Fruit fly (Drosophila melanogaster) whole organism, prepupa: ENCODE results near the gene CG6415.

Experiments
- CG10669 ChIP-seq: fragments of 200-800 bp; sonication (Bioruptor generic); optimal IDR thresholded peaks from 3 replicates; lab custom pipeline; 2018; ENCODE audit warnings: missing biosample characterization, mild to moderate bottlenecking, missing genetic modification characterization, moderate library complexity
- CG1621 ChIP-seq: fragments of 200-800 bp; sonication (Bioruptor generic); optimal IDR thresholded peaks from 3 replicates; lab custom pipeline; 2018; ENCODE audit warnings: missing biosample characterization, mild to moderate bottlenecking, missing genetic modification characterization
- CG6792 ChIP-seq: fragments of 200-800 bp; sonication (Bioruptor generic); optimal IDR thresholded peaks from 3 replicates; lab custom pipeline; 2016; ENCODE audit warnings: missing biosample characterization, missing genetic modification characterization
- CG6808 ChIP-seq: fragments of 200-800 bp; sonication (Bioruptor generic); optimal IDR thresholded peaks from 3 replicates; lab custom pipeline; 2017; ENCODE audit warnings: missing biosample characterization, missing genetic modification characterization, mild to moderate bottlenecking, moderate library complexity, missing genetic modification reagents
- CG6854 ChIP-seq: fragments of 200-800 bp; sonication (Bioruptor generic); optimal IDR thresholded peaks from 2 replicates; lab custom pipeline; 2017; ENCODE audit warnings: missing biosample characterization, mild to moderate bottlenecking, missing genetic modification characterization
- Eip75B ChIP-seq: fragments of 200-800 bp; sonication (Bioruptor generic); optimal IDR thresholded peaks from 3 replicates; lab custom pipeline; 2016; ENCODE audit warnings: missing biosample characterization, missing genetic modification characterization
- Gug ChIP-seq: fragments of 200-800 bp; sonication (Bioruptor generic); IDR thresholded peaks from 2 replicates; pipeline ENCODE4 v1.3.6; 2022; ENCODE audit warnings: missing biosample characterization, missing genetic modification characterization
- Smox ChIP-seq: fragments of 200-800 bp; sonication (Bioruptor generic); optimal IDR thresholded peaks from 3 replicates; lab custom pipeline; 2016; ENCODE audit warnings: missing biosample characterization, missing genetic modification characterization
- Sox15 ChIP-seq: fragments of 200-800 bp; sonication (Bioruptor generic); optimal IDR thresholded peaks from 3 replicates; lab custom pipeline; 2016; ENCODE audit warnings: missing biosample characterization, missing genetic modification characterization
- achi ChIP-seq: fragments of 200-800 bp; sonication (Bioruptor generic); optimal IDR thresholded peaks from 3 replicates; lab custom pipeline; 2016; ENCODE audit warnings: missing biosample characterization, missing genetic modification characterization
- cyc ChIP-seq: fragments of 200-800 bp; sonication (Bioruptor generic); optimal IDR thresholded peaks from 3 replicates; lab custom pipeline; 2016; ENCODE audit warnings: missing biosample characterization, missing genetic modification characterization
- net ChIP-seq: fragments of 200-800 bp; sonication (Bioruptor generic); optimal IDR thresholded peaks from 3 replicates; lab custom pipeline; 2016; ENCODE audit warnings: missing biosample characterization, missing genetic modification characterization
- salr ChIP-seq, 2 experiments: fragments of 200-800 bp; sonication (Bioruptor generic); optimal IDR thresholded peaks; 3 replicates each; lab custom pipeline; 2016 to 2018; ENCODE audit warnings: missing biosample characterization in 2 of 2, missing genetic modification characterization in 2 of 2, mild to moderate bottlenecking in 1 of 2

dm6 chr2L:10703281-10703680 is at the start of gene CG6415:
- TF ChIP-seq CG6808 (GFP tag; lab: Kevin White, UChicago) (no peak), achi (GFP tag; lab: Kevin White, UChicago) (no peak), CG6854 (no peak), cyc (GFP tag; lab: Kevin White, UChicago) (no peak), Eip75B (no peak), salr (GFP tag; optimal IDR thresholded peaks at IDR 0.05; lab: Kevin White, UChicago) (no peak), Smox (no peak), CG1621 (tag; lab: Kevin White, UChicago) (no peak), net (GFP tag; lab: Kevin White, UChicago) (peak; percentile 45), CG10669 (GFP tag; lab: Kevin White, UChicago) (no peak), Sox15 (GFP tag; lab: Kevin White, UChicago) (no peak), Gug (GFP tag; lab: Robert Waterston, UW) (peak; percentile 78), CG6792 (GFP tag; lab: Kevin White, UChicago) (no peak)
